Worm (Caenorhabditis elegans): ENCODE data around the gene twk-17.

ce11 chrX:7614466-7614865, 6.6 kb upstream of the twk-17 start:
- no peak for TF ChIP-seq ceh-9 (tag; optimal IDR thresholded peaks at IDR 0.05)
- no peak for TF ChIP-seq ceh-14 (tag; optimal IDR thresholded peaks at IDR 0.05)
- TF ChIP-seq Y22D7AL.16 (tag; optimal IDR thresholded peaks at IDR 0.05), result no peak
- TF ChIP-seq sox-4 (tag; optimal IDR thresholded peaks at IDR 0.05), result no peak
- TF ChIP-seq nhr-11 (tag; optimal IDR thresholded peaks at IDR 0.05), result no peak
- TF ChIP-seq fkh-10 (GFP tag; optimal IDR thresholded peaks at IDR 0.05), result no peak
- no peak for TF ChIP-seq sox-2 (GFP tag; IDR thresholded peaks at IDR 0.05)
- TF ChIP-seq pha-2 (tag; optimal IDR thresholded peaks at IDR 0.05), result no peak
- TF ChIP-seq dmd-4 (tag; optimal IDR thresholded peaks at IDR 0.05; ENCODE audit: borderline replicate concordance), result no peak
- no peak for TF ChIP-seq dve-1 (tag; optimal IDR thresholded peaks at IDR 0.05)
- TF ChIP-seq ceh-48 (tag; optimal IDR thresholded peaks at IDR 0.05), result no peak
- TF ChIP-seq sdc-2 (tag; optimal IDR thresholded peaks at IDR 0.05), result no peak

All from whole organism, late embryonic.